Worm (Caenorhabditis elegans): ENCODE results near the gene F49E8.6.

- TF ChIP-seq mdl-1 (tag; optimal IDR thresholded peaks at IDR 0.05) (no peak), pqm-1 (tag; optimal IDR thresholded peaks at IDR 0.05) (no peak), nhr-237 (tag; optimal IDR thresholded peaks at IDR 0.05) (no peak), sea-2 (GFP tag; optimal IDR thresholded peaks at IDR 0.05) (no peak), nhr-77 (tag; optimal IDR thresholded peaks at IDR 0.05) (no peak), ztf-11 (tag; optimal IDR thresholded peaks at IDR 0.05) (no peak), unc-62 (GFP tag; optimal IDR thresholded peaks at IDR 0.05) (no peak)
Observed at ce11 chrIV:7521591-7521990, 32.9 kb downstream of the F49E8.6 start.

All from whole organism, L3 larva.